Worm (Caenorhabditis elegans) whole organism, early embryonic: Measurements from ENCODE around the gene sre-3.

ENCODE experiments used
- B0310.2 ChIP-seq: sonication (generic microtip); optimal IDR thresholded peaks from 2 replicates; lab custom pipeline; 2016; ENCODE audit warnings: mild to moderate bottlenecking, missing genetic modification characterization, missing compliant biosample characterization
- F13C5.2 ChIP-seq: sonication (generic microtip); optimal IDR thresholded peaks from 2 replicates; lab custom pipeline; 2017; ENCODE audit warnings: mild to moderate bottlenecking, missing genetic modification characterization, inconsistent platforms, missing compliant biosample characterization
- aly-1 ChIP-seq: sonication (generic microtip); optimal IDR thresholded peaks from 2 replicates; lab custom pipeline; 2016; ENCODE audit warnings: missing genetic modification characterization, missing compliant biosample characterization
- ama-1 ChIP-seq: fragments of 150-350 bp; optimal IDR thresholded peaks from 2 replicates; lab custom pipeline; 2014
- ceh-13 ChIP-seq: fragments of 200-800 bp; sonication (Bioruptor generic); optimal IDR thresholded peaks from 2 replicates; lab custom pipeline; 2018; ENCODE audit warnings: mild to moderate bottlenecking, missing genetic modification characterization, missing compliant biosample characterization
- ceh-36 ChIP-seq: sonication (generic microtip); optimal IDR thresholded peaks from 2 replicates; lab custom pipeline; 2016; ENCODE audit warnings: missing genetic modification characterization, inconsistent platforms, missing compliant biosample characterization
- ets-7 ChIP-seq: sonication (generic microtip); optimal IDR thresholded peaks from 2 replicates; lab custom pipeline; 2016; ENCODE audit warnings: missing genotype, missing genetic modification characterization, missing compliant biosample characterization
- flt-1 ChIP-seq: fragments of 200-800 bp; sonication (Bioruptor generic); IDR thresholded peaks from 2 replicates; pipeline ENCODE4 v1.3.6; 2022; ENCODE audit warnings: missing genetic modification characterization, missing compliant biosample characterization
- hmbx-1 ChIP-seq: sonication (generic microtip); optimal IDR thresholded peaks from 2 replicates; lab custom pipeline; 2016; ENCODE audit warnings: mild to moderate bottlenecking, missing genetic modification characterization, missing compliant biosample characterization
- hmg-4 ChIP-seq: fragments of 200-800 bp; sonication (Bioruptor generic); optimal IDR thresholded peaks from 2 replicates; lab custom pipeline; 2018; ENCODE audit warnings: mild to moderate bottlenecking, missing genetic modification characterization, missing compliant biosample characterization
- hnd-1 ChIP-seq: sonication (generic microtip); optimal IDR thresholded peaks from 2 replicates; lab custom pipeline; 2016; ENCODE audit warnings: missing genetic modification characterization, missing compliant biosample characterization
- pes-1 ChIP-seq: fragments of 200-800 bp; sonication (Bioruptor generic); IDR thresholded peaks from 2 replicates; pipeline ENCODE4 v1.3.6; 2022; ENCODE audit warnings: missing genetic modification reagents, missing genetic modification characterization, missing compliant biosample characterization
- scrt-1 ChIP-seq: fragments of 200-800 bp; sonication (Bioruptor generic); IDR thresholded peaks from 2 replicates; pipeline ENCODE4 v1.3.6; 2022; ENCODE audit warnings: missing genetic modification characterization, missing compliant biosample characterization
- sea-1 ChIP-seq: fragments of 200-800 bp; sonication (Bioruptor generic); conservative IDR thresholded peaks from 2 replicates; pipeline ENCODE4 v1.3.6; 2022; ENCODE audit warnings: missing genetic modification characterization, missing compliant biosample characterization
- tbx-11 ChIP-seq: fragments of 200-800 bp; sonication (Bioruptor generic); IDR thresholded peaks from 2 replicates; pipeline ENCODE4 v1.3.6; 2022; ENCODE audit warnings: missing genetic modification characterization, missing compliant biosample characterization
- tbx-37 ChIP-seq: fragments of 200-800 bp; sonication (Bioruptor generic); conservative IDR thresholded peaks from 2 replicates; pipeline ENCODE4 v1.3.6; 2022; ENCODE audit warnings: missing genetic modification reagents, missing genetic modification characterization, missing compliant biosample characterization
- tra-4 ChIP-seq: sonication (generic microtip); optimal IDR thresholded peaks from 2 replicates; lab custom pipeline; 2017; ENCODE audit warnings: missing genetic modification characterization, missing compliant biosample characterization

The sre-3 gene

ce11 chrII:7345858-7346257 is 39.7 kb upstream of the sre-3 start:
- TF ChIP-seq F13C5.2 (tag; lab: Kevin White, UChicago) (no peak), tbx-11 (no peak), hnd-1 (tag; lab: Kevin White, UChicago) (no peak), ceh-36 (tag; lab: Kevin White, UChicago) (no peak), flt-1 (GFP tag; lab: Robert Waterston, UW) (no peak), pes-1 (GFP tag; lab: Robert Waterston, UW) (no peak), aly-1 (tag; lab: Kevin White, UChicago) (no peak), tbx-37 (GFP tag; lab: Robert Waterston, UW) (no peak), scrt-1 (GFP tag; lab: Robert Waterston, UW) (no peak), tra-4 (tag; lab: Kevin White, UChicago) (no peak), ama-1 (no peak), ets-7 (no peak), hmg-4 (no peak), B0310.2 (tag; lab: Kevin White, UChicago) (no peak), sea-1 (GFP tag; lab: Robert Waterston, UW) (no peak), ceh-13 (GFP tag; lab: Kevin White, UChicago) (no peak), hmbx-1 (tag; lab: Kevin White, UChicago) (no peak)

ce11 chrII:7348063-7348462 is 37.5 kb upstream of the sre-3 start:
- TF ChIP-seq scrt-1 (GFP tag; lab: Robert Waterston, UW), result no peak
- no peak for TF ChIP-seq flt-1 (GFP tag; lab: Robert Waterston, UW)
- no peak for TF ChIP-seq hnd-1 (tag; lab: Kevin White, UChicago)
- TF ChIP-seq F13C5.2 (tag; lab: Kevin White, UChicago), result no peak
- TF ChIP-seq sea-1 (GFP tag; lab: Robert Waterston, UW), result no peak
- no peak for TF ChIP-seq pes-1 (GFP tag; lab: Robert Waterston, UW)
- TF ChIP-seq ama-1, result no peak
- no peak for TF ChIP-seq hmg-4
- TF ChIP-seq tbx-37 (GFP tag; lab: Robert Waterston, UW), result no peak
- TF ChIP-seq tbx-11, result no peak
- TF ChIP-seq ceh-13 (GFP tag; lab: Kevin White, UChicago), result no peak
- TF ChIP-seq ceh-36 (tag; lab: Kevin White, UChicago), result no peak

ce11 chrII:7352507-7352906 is 33.0 kb upstream of the sre-3 start, which contains the start of gene hsp-4:
Gene hsp-4, minus strand, starts transcription at chrII:7352645.
- TF ChIP-seq aly-1 (tag; lab: Kevin White, UChicago), result no peak
- TF ChIP-seq B0310.2 (tag; lab: Kevin White, UChicago), result no peak
- TF ChIP-seq scrt-1 (GFP tag; lab: Robert Waterston, UW), result no peak
- no peak for TF ChIP-seq ama-1
- no peak for TF ChIP-seq pes-1 (GFP tag; lab: Robert Waterston, UW)
- TF ChIP-seq hnd-1 (tag; lab: Kevin White, UChicago), result no peak
- TF ChIP-seq flt-1 (GFP tag; lab: Robert Waterston, UW), result no peak
- no peak for TF ChIP-seq F13C5.2 (tag; lab: Kevin White, UChicago)

- TF ChIP-seq ceh-36 (tag; lab: Kevin White, UChicago) (peak; percentile 12), aly-1 (tag; lab: Kevin White, UChicago) (no peak), ama-1 (no peak), F13C5.2 (tag; lab: Kevin White, UChicago) (no peak), flt-1 (GFP tag; lab: Robert Waterston, UW) (no peak)
Measured at ce11 chrII:7353027-7353426, 32.5 kb upstream of the sre-3 start.

ce11 chrII:7356326-7356725 is 29.2 kb upstream of the sre-3 start, which contains the start of gene haf-2:
Gene haf-2, minus strand, starts transcription at chrII:7356426.
- TF ChIP-seq ets-7 (no peak), ceh-13 (GFP tag; lab: Kevin White, UChicago) (no peak), F13C5.2 (tag; lab: Kevin White, UChicago) (no peak), hmg-4 (no peak), ama-1 (no peak), B0310.2 (tag; lab: Kevin White, UChicago) (no peak), hnd-1 (tag; lab: Kevin White, UChicago) (no peak), tbx-11 (no peak), aly-1 (tag; lab: Kevin White, UChicago) (no peak), scrt-1 (GFP tag; lab: Robert Waterston, UW) (no peak), tbx-37 (GFP tag; lab: Robert Waterston, UW) (no peak), tra-4 (tag; lab: Kevin White, UChicago) (no peak), ceh-36 (tag; lab: Kevin White, UChicago) (no peak)

- TF ChIP-seq scrt-1 (GFP tag; lab: Robert Waterston, UW) (no peak), hmg-4 (no peak), tra-4 (tag; lab: Kevin White, UChicago) (no peak), aly-1 (tag; lab: Kevin White, UChicago) (no peak), ceh-36 (tag; lab: Kevin White, UChicago) (no peak), F13C5.2 (tag; lab: Kevin White, UChicago) (no peak)
Measured at ce11 chrII:7356773-7357172, 28.8 kb upstream of the sre-3 start.

- no peak for TF ChIP-seq tbx-37 (GFP tag; lab: Robert Waterston, UW)
- TF ChIP-seq scrt-1 (GFP tag; lab: Robert Waterston, UW), result no peak
- TF ChIP-seq hmg-4, result no peak
- TF ChIP-seq tbx-11, result no peak
- no peak for TF ChIP-seq hnd-1 (tag; lab: Kevin White, UChicago)
- no peak for TF ChIP-seq sea-1 (GFP tag; lab: Robert Waterston, UW)
Measured at ce11 chrII:7357176-7357575, 28.4 kb upstream of the sre-3 start.

ce11 chrII:7358489-7358943 is 27.0 kb upstream of the sre-3 start, which contains the start of gene insc-1:
Gene insc-1, plus strand, starts transcription at chrII:7358893.
- no peak for TF ChIP-seq ceh-36 (tag; lab: Kevin White, UChicago)
- no peak for TF ChIP-seq hmbx-1 (tag; lab: Kevin White, UChicago)
- no peak for TF ChIP-seq hnd-1 (tag; lab: Kevin White, UChicago)
- no peak for TF ChIP-seq tbx-11
- no peak for TF ChIP-seq F13C5.2 (tag; lab: Kevin White, UChicago)
- no peak for TF ChIP-seq tbx-37 (GFP tag; lab: Robert Waterston, UW)
- TF ChIP-seq sea-1 (GFP tag; lab: Robert Waterston, UW), result no peak
- no peak for TF ChIP-seq scrt-1 (GFP tag; lab: Robert Waterston, UW)
- no peak for TF ChIP-seq ceh-13 (GFP tag; lab: Kevin White, UChicago)
- no peak for TF ChIP-seq flt-1 (GFP tag; lab: Robert Waterston, UW)
- no peak for TF ChIP-seq B0310.2 (tag; lab: Kevin White, UChicago)
- TF ChIP-seq hmg-4, result no peak
- TF ChIP-seq tra-4 (tag; lab: Kevin White, UChicago), result no peak
- TF ChIP-seq ets-7, result no peak
- no peak for TF ChIP-seq ama-1
- TF ChIP-seq pes-1 (GFP tag; lab: Robert Waterston, UW), result no peak
- no peak for TF ChIP-seq aly-1 (tag; lab: Kevin White, UChicago)
